Worm (Caenorhabditis elegans) whole organism, dauer: ENCODE results near the gene K05B2.2.

Experiments used
- unc-62 ChIP-seq: sonication (generic microtip); optimal IDR thresholded peaks from 2 replicates; lab custom pipeline; 2017; ENCODE audit warnings: missing biosample characterization, missing genetic modification reagents, missing genetic modification characterization

K05B2.2 gene

ce11 chrX:4901974-4902373 is 3.9 kb upstream of the K05B2.2 start:
- no peak for TF ChIP-seq unc-62 (GFP tag; lab: Kevin White, UChicago)

DNA sequence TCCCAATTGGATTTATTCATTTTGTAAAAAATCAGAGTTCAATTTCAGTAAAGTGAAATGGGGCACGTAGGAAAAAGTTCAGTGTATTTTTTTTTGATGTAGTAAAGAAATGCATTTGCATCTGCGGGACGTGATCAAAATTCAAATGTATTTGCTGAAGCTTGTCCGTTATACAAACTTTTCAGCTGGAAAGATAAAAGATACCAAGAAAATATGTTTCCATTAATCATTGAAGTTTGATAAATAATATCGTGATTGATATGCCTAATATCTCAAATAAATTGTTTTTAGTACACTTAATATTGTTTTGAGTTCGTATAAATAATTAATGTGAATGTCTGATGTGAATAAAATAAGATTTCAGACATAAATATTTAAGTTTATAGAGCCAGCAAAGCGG is 3.5 kb upstream of the K05B2.2 start:
- TF ChIP-seq unc-62 (GFP tag; lab: Kevin White, UChicago) = no peak

DNA sequence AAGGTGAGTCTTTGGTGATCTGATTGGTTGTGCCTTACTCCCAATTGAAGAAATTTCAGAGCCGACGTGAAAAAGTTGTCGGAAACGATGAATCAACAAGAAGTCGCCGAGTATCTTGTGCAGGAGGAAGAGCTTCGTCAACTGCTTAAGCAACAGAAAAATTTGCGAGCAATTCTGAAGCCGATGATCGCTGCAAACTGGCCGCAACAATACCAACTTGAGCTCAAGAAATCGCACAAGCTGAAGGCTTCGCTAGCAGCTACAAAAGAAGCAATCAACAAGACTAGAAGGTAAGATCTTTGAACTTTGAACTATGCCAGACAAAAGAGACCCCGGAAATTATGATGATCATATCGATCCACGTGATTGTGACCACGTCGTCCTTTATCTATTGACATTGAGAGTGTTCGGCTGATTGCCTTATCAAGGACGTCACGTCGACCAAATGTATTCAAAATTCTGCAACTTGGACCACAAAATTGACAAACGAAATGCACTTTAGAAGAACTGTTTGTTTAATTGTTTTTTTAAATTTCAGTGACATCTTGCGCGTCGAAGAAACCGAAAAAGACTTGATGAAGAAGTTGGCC is 5.5 kb downstream of the K05B2.2 start:
- TF ChIP-seq unc-62 (GFP tag; lab: Kevin White, UChicago) = no peak

DNA sequence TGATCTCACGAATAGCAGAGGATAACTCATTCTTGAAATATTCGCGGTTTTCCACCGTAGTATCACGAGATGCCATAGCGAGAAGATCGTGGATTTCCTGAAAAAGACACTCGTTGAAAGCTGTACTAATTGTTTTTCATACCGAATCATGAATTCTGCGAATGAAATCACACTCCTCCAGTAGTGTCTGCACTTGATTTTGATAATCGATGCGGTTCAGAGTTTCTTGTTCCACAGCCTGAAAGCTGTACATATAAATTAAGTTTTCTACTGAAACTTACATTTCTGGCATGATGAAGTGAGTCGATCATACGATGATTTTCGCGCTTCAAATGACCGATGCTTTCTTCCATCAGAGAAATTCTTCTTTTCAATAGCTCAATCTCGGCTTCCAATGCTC is 8.6 kb downstream of the K05B2.2 start:
- TF ChIP-seq unc-62 (GFP tag; lab: Kevin White, UChicago) = no peak

DNA sequence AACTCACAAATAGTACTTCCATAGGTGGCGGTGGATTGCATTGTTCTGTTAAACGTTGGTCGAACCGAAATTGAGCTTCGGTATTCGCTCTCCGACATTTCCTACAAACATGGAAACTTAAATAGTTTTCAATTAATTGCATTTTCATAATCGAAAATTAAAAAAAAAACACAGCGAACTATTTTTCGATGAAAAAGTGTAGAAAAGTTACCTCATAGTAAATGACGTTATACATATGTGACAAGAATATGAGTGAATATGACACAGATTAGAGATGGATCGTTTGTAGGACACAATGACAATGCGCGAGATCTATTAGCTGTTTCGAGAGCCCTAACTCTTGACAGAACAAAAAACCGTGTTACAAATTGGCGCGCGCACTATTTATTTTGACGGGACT is 10.0 kb downstream of the K05B2.2 start, which contains the start of gene ifa-4:
Gene ifa-4 (minus strand): TSS at position 101 of the 400 bp plus-strand sequence.
- TF ChIP-seq unc-62 (GFP tag; lab: Kevin White, UChicago) = no peak

- no peak for TF ChIP-seq unc-62 (GFP tag; lab: Kevin White, UChicago)
Measured at ce11 chrX:4920942-4921540, 15.2 kb downstream of the K05B2.2 start, which contains the start of gene K05B2.4. Gene K05B2.4 (minus strand): TSS chrX:4920992.

ce11 chrX:4928118-4928517 is 22.2 kb downstream of the K05B2.2 start:
- TF ChIP-seq unc-62 (GFP tag; lab: Kevin White, UChicago) = no peak

- TF ChIP-seq unc-62 (GFP tag; lab: Kevin White, UChicago) = no peak
Measured at ce11 chrX:4929657-4930056, 23.8 kb downstream of the K05B2.2 start, which contains the start of gene mct-4. Gene mct-4 (minus strand): TSS chrX:4929757.

DNA sequence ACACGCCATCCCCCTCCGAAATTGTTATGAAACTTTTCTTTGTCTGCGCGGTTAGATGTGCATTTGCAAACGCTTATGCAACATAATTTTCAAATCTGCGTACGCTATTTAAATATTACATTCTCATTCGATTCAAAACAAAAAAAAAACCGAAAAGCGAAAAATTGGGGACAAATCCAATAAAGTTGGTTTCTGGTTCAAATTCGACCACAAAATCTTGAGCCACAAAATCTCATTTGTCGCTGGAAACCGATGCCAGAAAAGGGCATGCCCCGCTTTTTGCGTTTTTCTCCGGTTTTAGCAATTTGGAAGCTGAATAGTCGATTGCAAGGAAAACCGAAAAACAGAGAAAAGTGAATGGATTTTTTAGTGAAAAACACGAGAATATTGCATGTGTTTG is 26.1 kb downstream of the K05B2.2 start:
- TF ChIP-seq unc-62 (GFP tag; lab: Kevin White, UChicago) = no peak

- TF ChIP-seq unc-62 (GFP tag; lab: Kevin White, UChicago) = no peak
Measured at ce11 chrX:4932964-4933363, 27.1 kb downstream of the K05B2.2 start.

DNA sequence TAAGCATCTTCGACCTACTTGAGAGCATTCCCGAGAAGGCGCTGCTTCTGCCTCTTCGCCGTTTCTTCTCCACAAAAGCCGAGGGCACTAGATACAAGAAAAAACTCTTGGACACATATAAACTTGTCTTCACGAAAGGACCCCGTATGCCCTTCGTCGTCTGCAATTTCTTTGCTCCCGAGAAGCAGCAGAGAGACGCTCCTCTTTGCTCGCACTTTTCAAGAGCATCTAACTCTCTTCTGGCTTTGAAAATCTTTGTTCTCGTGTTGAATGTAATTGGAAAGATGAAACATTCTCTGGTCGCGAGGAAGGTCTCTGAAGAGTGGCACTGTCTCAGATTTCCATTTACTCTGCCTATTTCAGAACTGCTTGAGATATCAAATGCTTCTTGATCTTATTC is 33.1 kb downstream of the K05B2.2 start:
- TF ChIP-seq unc-62 (GFP tag; lab: Kevin White, UChicago) = no peak

DNA sequence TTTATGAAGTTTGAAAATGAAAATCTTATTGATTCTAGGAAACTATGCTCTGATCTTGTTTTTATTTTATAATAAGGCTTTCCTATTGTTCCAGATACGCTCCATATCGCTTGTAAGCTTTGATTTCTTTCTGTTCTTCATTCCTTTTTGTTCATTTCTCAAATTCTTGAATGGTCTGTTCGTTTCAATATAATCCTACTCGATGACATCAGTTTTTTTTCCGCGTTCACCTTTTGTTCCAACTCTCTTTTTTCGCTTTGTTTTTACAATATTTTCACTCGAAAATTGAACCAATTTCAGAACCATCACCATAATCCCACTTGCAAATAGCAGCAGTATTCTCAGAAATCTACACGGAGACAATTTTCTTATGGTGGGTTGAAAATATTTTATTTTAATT is 41.9 kb downstream of the K05B2.2 start, which contains the start of gene tyra-3:
Gene tyra-3 (plus strand): TSS at position 301 of the 400 bp plus-strand sequence.
- TF ChIP-seq unc-62 (GFP tag; lab: Kevin White, UChicago) = no peak

DNA sequence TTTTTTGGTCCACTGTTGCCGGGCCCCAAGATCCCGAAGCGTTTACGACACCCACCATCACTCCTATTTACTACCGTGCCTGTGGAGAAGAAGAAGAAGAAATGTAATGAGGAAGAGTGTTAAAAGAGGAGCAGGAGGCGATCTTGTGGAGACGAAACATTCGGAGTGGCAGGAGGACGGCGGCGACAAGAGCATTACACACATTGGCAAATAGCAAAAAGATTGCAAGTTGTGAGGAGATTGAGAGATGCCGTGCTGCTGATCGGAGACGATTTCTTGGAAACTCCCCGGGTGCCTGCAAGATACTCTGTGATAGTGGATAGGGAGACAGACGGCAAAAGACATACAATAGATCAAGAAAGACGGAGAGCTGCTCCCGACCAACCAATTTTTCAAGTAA is 51.4 kb downstream of the K05B2.2 start, which contains the start of gene M03F4.4:
Gene M03F4.4 (minus strand): TSS at position 160 of the 400 bp plus-strand sequence.
- TF ChIP-seq unc-62 (GFP tag; lab: Kevin White, UChicago) = no peak

DNA sequence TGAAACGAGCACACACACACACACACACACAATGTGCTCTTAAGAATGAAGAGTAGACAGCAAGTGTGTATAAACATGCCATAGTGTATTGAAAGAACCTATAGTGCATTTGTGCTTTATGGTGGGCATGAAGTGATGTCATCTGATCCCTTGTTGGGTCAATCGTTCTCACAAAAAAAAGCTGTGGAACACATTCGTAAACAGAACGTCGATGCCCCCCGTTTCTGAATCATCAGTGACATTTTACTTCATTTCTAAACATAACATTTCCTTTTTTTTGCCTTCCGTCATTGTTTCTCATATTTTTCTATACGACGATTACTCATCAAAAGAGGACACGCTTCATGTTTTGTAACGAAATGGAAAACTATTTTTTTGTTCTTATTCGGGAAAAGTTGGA is 53.1 kb downstream of the K05B2.2 start:
- no peak for TF ChIP-seq unc-62 (GFP tag; lab: Kevin White, UChicago)

DNA sequence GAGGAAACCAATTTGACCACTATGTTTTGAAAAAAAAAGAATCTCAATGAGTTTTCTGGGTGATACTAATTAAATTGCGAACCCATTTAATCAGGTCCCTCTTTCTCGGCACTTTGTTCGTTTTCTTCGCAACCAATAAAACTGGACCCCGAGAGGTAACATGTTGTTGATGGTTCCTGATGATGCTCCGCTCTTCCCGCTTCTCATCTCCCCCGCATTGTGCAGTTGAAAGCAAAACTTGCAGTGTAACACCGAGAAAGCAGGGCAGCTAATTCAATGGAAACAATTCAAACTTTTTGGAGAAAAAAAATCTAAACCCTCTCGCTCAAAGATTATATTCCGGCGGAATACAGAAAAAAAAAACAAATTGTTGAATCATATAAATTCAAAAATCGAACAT is 53.6 kb downstream of the K05B2.2 start:
- no peak for TF ChIP-seq unc-62 (GFP tag; lab: Kevin White, UChicago)

- TF ChIP-seq unc-62 (GFP tag; lab: Kevin White, UChicago) = no peak
Measured at ce11 chrX:4960422-4960821, 54.5 kb downstream of the K05B2.2 start, which contains the start of gene act-4. Gene act-4 (plus strand): TSS chrX:4960621.
